Worm (Caenorhabditis elegans) whole organism, L4 larva: ENCODE results near the gene W02H5.19.

Experiments used
- D1046.2 ChIP-seq: fragments of 200-800 bp; sonication (Bioruptor generic); IDR thresholded peaks from 2 replicates; pipeline ENCODE4 v1.3.6; 2022; ENCODE audit warnings: missing genetic modification characterization, missing compliant biosample characterization
- F44E2.7 ChIP-seq: fragments of 200-800 bp; sonication (Bioruptor generic); IDR thresholded peaks from 2 replicates; pipeline ENCODE4 v2.1.2; 2022; ENCODE audit warnings: missing genetic modification characterization, missing compliant biosample characterization
- Y75B8A.6 ChIP-seq: fragments of 200-800 bp; sonication (Bioruptor generic); IDR thresholded peaks from 2 replicates; pipeline ENCODE4 v1.3.6; 2022; ENCODE audit warnings: missing genetic modification reagents, missing genetic modification characterization, missing compliant biosample characterization
- ZK546.5 ChIP-seq, 2 experiments: sonication (generic microtip); optimal IDR thresholded peaks; 2 replicates each; lab custom pipeline; 2017; ENCODE audit warnings: missing biosample characterization in 2 of 2, missing genetic modification characterization in 2 of 2
- aha-1 ChIP-seq: fragments of 150-350 bp; peaks from one replicate; lab custom pipeline; 2014; ENCODE audit warnings: missing biosample characterization, missing genetic modification characterization
- arid-1 ChIP-seq: fragments of 200-800 bp; sonication (Bioruptor generic); conservative IDR thresholded peaks from 2 replicates; pipeline ENCODE4 v1.3.6; 2022; ENCODE audit warnings: missing genetic modification reagents, missing genetic modification characterization, missing compliant biosample characterization
- attf-4 ChIP-seq: sonication (generic microtip); optimal IDR thresholded peaks from 3 replicates; lab custom pipeline; 2017; ENCODE audit warnings: missing biosample characterization, missing genetic modification characterization
- ceh-32 ChIP-seq: sonication (generic microtip); optimal IDR thresholded peaks from 2 replicates; lab custom pipeline; 2016; ENCODE audit warnings: mild to moderate bottlenecking, missing genetic modification characterization, missing compliant biosample characterization; ENCODE audit not compliant: poor library complexity
- ceh-44 ChIP-seq: fragments of 200-800 bp; sonication (Bioruptor generic); IDR thresholded peaks from 2 replicates; pipeline ENCODE4 v1.3.6; 2022; ENCODE audit warnings: missing genetic modification reagents, missing genetic modification characterization, missing compliant biosample characterization
- ceh-82 ChIP-seq: sonication (generic microtip); optimal IDR thresholded peaks from 2 replicates; lab custom pipeline; 2017; ENCODE audit warnings: missing biosample characterization, missing genetic modification characterization
- ces-1 ChIP-seq: fragments of 150-350 bp; sonication (generic microtip); optimal IDR thresholded peaks from 4 replicates; lab custom pipeline; 2014; ENCODE audit warnings: missing biosample characterization, missing genetic modification reagents, missing genetic modification characterization
- daf-12 ChIP-seq: fragments of 150-350 bp; optimal IDR thresholded peaks from 2 replicates; lab custom pipeline; 2014; ENCODE audit warnings: missing biosample characterization, missing genetic modification reagents, missing genetic modification characterization
- daf-8 ChIP-seq: fragments of 200-800 bp; sonication (Bioruptor generic); IDR thresholded peaks from 2 replicates; pipeline ENCODE4 v1.3.6; 2022; ENCODE audit warnings: missing genetic modification characterization, missing compliant biosample characterization
- dmd-9 ChIP-seq: fragments of 200-800 bp; sonication (Bioruptor generic); IDR thresholded peaks from 2 replicates; pipeline ENCODE4 v1.3.6; 2022; ENCODE audit warnings: missing genetic modification reagents, missing genetic modification characterization, missing compliant biosample characterization
- dpl-1 ChIP-seq: fragments of 150-350 bp; optimal IDR thresholded peaks from 2 replicates; lab custom pipeline; 2014; ENCODE audit warnings: missing biosample characterization, missing genetic modification reagents, missing genetic modification characterization
- egl-43 ChIP-seq: fragments of 200-800 bp; sonication (Bioruptor generic); IDR thresholded peaks from 2 replicates; pipeline ENCODE4 v1.3.6; 2022; ENCODE audit warnings: missing genetic modification reagents, missing genetic modification characterization, missing compliant biosample characterization
- fkh-10 ChIP-seq: fragments of 150-350 bp; optimal IDR thresholded peaks from 2 replicates; lab custom pipeline; 2014; ENCODE audit warnings: missing biosample characterization, missing genetic modification reagents, missing genetic modification characterization
- fos-1 ChIP-seq: fragments of 150-350 bp; optimal IDR thresholded peaks from 2 replicates; lab custom pipeline; 2014; ENCODE audit warnings: missing biosample characterization, missing genetic modification characterization
- gei-8 ChIP-seq: fragments of 200-800 bp; sonication (Bioruptor generic); optimal IDR thresholded peaks from 2 replicates; lab custom pipeline; 2018; ENCODE audit warnings: mild to moderate bottlenecking, missing genetic modification characterization, missing compliant biosample characterization
- hlh-11 ChIP-seq: fragments of 200-800 bp; sonication (Bioruptor generic); optimal IDR thresholded peaks from 2 replicates; lab custom pipeline; 2018; ENCODE audit warnings: mild to moderate bottlenecking, missing genetic modification characterization, missing compliant biosample characterization
- hmg-1.1 ChIP-seq: fragments of 200-800 bp; sonication (Bioruptor generic); IDR thresholded peaks from 2 replicates; pipeline ENCODE4 v1.3.6; 2022; ENCODE audit warnings: missing genetic modification reagents, missing genetic modification characterization, missing compliant biosample characterization
- jun-1 ChIP-seq: fragments of 150-350 bp; optimal IDR thresholded peaks from 2 replicates; lab custom pipeline; 2014; ENCODE audit warnings: missing biosample characterization, missing genetic modification reagents, missing genetic modification characterization
- lim-7 ChIP-seq: fragments of 200-800 bp; sonication (Bioruptor generic); IDR thresholded peaks from 2 replicates; pipeline ENCODE4 v1.3.6; 2022; ENCODE audit warnings: missing genetic modification characterization, missing compliant biosample characterization
- lin-1 ChIP-seq: fragments of 200-800 bp; sonication (Bioruptor generic); IDR thresholded peaks from 2 replicates; pipeline ENCODE4 v1.3.6; 2022; ENCODE audit warnings: missing genetic modification reagents, missing genetic modification characterization, missing compliant biosample characterization
- lin-15B ChIP-seq: fragments of 150-350 bp; sonication (generic microtip); optimal IDR thresholded peaks from 3 replicates; lab custom pipeline; 2014; ENCODE audit warnings: missing biosample characterization, missing genetic modification characterization
- lin-38 ChIP-seq: fragments of 200-800 bp; sonication (Bioruptor generic); IDR thresholded peaks from 2 replicates; pipeline ENCODE4 v1.3.6; 2022; ENCODE audit warnings: missing genetic modification reagents, missing genetic modification characterization, missing compliant biosample characterization
- mdt-29 ChIP-seq: fragments of 200-800 bp; sonication (Bioruptor generic); IDR thresholded peaks from 2 replicates; pipeline ENCODE4 v1.3.6; 2022; ENCODE audit warnings: missing genetic modification reagents, missing genetic modification characterization, missing compliant biosample characterization
- mep-1 ChIP-seq: fragments of 150-350 bp; sonication (generic microtip); optimal IDR thresholded peaks from 3 replicates; lab custom pipeline; 2014; ENCODE audit warnings: missing biosample characterization, missing genetic modification characterization
- mes-2 ChIP-seq: sonication (generic microtip); optimal IDR thresholded peaks from 2 replicates; lab custom pipeline; 2016; ENCODE audit warnings: missing genotype, mild to moderate bottlenecking, missing genetic modification characterization, missing compliant biosample characterization; ENCODE audit not compliant: poor library complexity, severe bottlenecking
- mxl-2 ChIP-seq: fragments of 200-800 bp; sonication (Bioruptor generic); conservative IDR thresholded peaks from 2 replicates; pipeline ENCODE4 v1.3.6; 2022; ENCODE audit warnings: missing genetic modification reagents, missing genetic modification characterization, missing compliant biosample characterization
- mxl-3 ChIP-seq: fragments of 200-800 bp; sonication (Bioruptor generic); optimal IDR thresholded peaks from 2 replicates; lab custom pipeline; 2018; ENCODE audit warnings: mild to moderate bottlenecking, missing genetic modification characterization, missing compliant biosample characterization
- nhr-10 ChIP-seq: fragments of 150-350 bp; optimal IDR thresholded peaks from 2 replicates; lab custom pipeline; 2014; ENCODE audit warnings: missing biosample characterization, missing genetic modification characterization
- nhr-102 ChIP-seq: sonication (generic microtip); optimal IDR thresholded peaks from 2 replicates; lab custom pipeline; 2016; ENCODE audit warnings: mild to moderate bottlenecking, missing genetic modification characterization, moderate library complexity, missing compliant biosample characterization
- nhr-25 ChIP-seq: sonication (generic microtip); optimal IDR thresholded peaks from 2 replicates; lab custom pipeline; 2017; ENCODE audit warnings: missing genetic modification characterization, mild to moderate bottlenecking, missing compliant biosample characterization, antibody characterized with exemption, moderate library complexity, borderline replicate concordance; ENCODE audit not compliant: insufficient read depth
- nhr-28 ChIP-seq: fragments of 150-350 bp; optimal IDR thresholded peaks from 2 replicates; lab custom pipeline; 2014; ENCODE audit warnings: missing biosample characterization, missing genetic modification characterization
- nhr-41 ChIP-seq: fragments of 200-800 bp; sonication (Bioruptor generic); IDR thresholded peaks from 2 replicates; pipeline ENCODE4 v1.3.6; 2022; ENCODE audit warnings: missing genetic modification reagents, missing genetic modification characterization, missing compliant biosample characterization
- nhr-6 ChIP-seq: fragments of 150-350 bp; optimal IDR thresholded peaks from 2 replicates; lab custom pipeline; 2014; ENCODE audit warnings: missing biosample characterization, missing genetic modification characterization
- nhr-76 ChIP-seq: fragments of 150-350 bp; optimal IDR thresholded peaks from 2 replicates; lab custom pipeline; 2014; ENCODE audit warnings: missing biosample characterization, missing genetic modification characterization
- nhr-77 ChIP-seq: fragments of 150-350 bp; optimal IDR thresholded peaks from 2 replicates; lab custom pipeline; 2014; ENCODE audit warnings: missing biosample characterization, missing genetic modification characterization
- rbr-2 ChIP-seq: sonication (generic microtip); optimal IDR thresholded peaks from 2 replicates; lab custom pipeline; 2016; ENCODE audit warnings: missing genotype, missing genetic modification characterization, missing compliant biosample characterization
- tra-1 ChIP-seq: fragments of 200-800 bp; sonication (Bioruptor generic); IDR thresholded peaks from 2 replicates; pipeline ENCODE4 v1.3.6; 2022; ENCODE audit warnings: missing genetic modification reagents, missing genetic modification characterization, missing compliant biosample characterization
- unc-62 ChIP-seq, 3 experiments: fragments of 150-350 bp in 1 of 3; sonication (generic microtip); optimal IDR thresholded peaks in 2 of 3; peaks in 1 of 3; 1 replicate in 1 of 3; 2 replicates in 2 of 3; lab custom pipeline; 2014 to 2017; ENCODE audit warnings: missing biosample characterization in 3 of 3, missing genetic modification characterization in 3 of 3, missing genetic modification reagents in 3 of 3, missing genotype in 1 of 3
- zag-1 ChIP-seq: fragments of 150-350 bp; optimal IDR thresholded peaks from 2 replicates; lab custom pipeline; 2014; ENCODE audit warnings: missing biosample characterization, missing genetic modification characterization
- zfp-2 ChIP-seq: sonication (generic microtip); optimal IDR thresholded peaks from 2 replicates; lab custom pipeline; 2016; ENCODE audit warnings: mild to moderate bottlenecking, missing genetic modification characterization, missing compliant biosample characterization
- zip-11 ChIP-seq: fragments of 200-800 bp; sonication (Bioruptor generic); IDR thresholded peaks from 2 replicates; pipeline ENCODE4 v1.3.6; 2022; ENCODE audit warnings: missing genetic modification characterization, missing compliant biosample characterization
- ztf-11 ChIP-seq: fragments of 150-350 bp; optimal IDR thresholded peaks from 2 replicates; lab custom pipeline; 2014; ENCODE audit warnings: missing biosample characterization, missing genetic modification characterization

Gene W02H5.19

DNA sequence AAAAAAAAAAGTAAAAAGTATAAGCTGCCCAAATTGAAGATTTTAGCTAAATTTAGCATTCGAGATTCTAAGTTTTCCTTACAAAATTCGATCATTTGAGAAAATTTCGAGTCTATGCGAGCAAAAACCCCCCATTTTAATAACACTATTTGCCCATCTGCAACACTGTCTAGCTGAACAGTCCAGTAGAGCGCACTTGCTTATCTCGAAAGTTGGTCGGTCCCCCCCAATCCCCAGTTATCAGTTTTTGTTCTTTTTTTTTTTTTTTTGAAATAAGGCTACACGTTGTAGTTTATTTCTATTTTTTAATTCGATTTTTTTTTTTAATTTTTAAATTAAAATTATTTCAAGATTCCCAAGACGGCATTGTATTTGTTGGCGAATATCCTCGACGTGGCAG is 19.0 kb downstream of the W02H5.19 start (continued):
- TF ChIP-seq nhr-6 (tag; lab: Kevin White, UChicago) = no peak
- TF ChIP-seq F44E2.7 = no peak
- TF ChIP-seq zag-1 (tag; lab: Kevin White, UChicago) = no peak
- TF ChIP-seq tra-1 (GFP tag; lab: Robert Waterston, UW) = no peak
- no peak for TF ChIP-seq ztf-11 (tag; lab: Kevin White, UChicago)
- no peak for TF ChIP-seq ZK546.5 (tag; optimal IDR thresholded peaks at IDR 0.05; lab: Kevin White, UChicago)
- peak; percentile 27 for TF ChIP-seq mes-2 (tag; lab: Kevin White, UChicago)
- peak; percentile 18 for TF ChIP-seq nhr-28 (tag; lab: Kevin White, UChicago)
- no peak for TF ChIP-seq D1046.2 (GFP tag; lab: Robert Waterston, UW)
- no peak for TF ChIP-seq zip-11 (GFP tag; lab: Robert Waterston, UW)
- no peak for TF ChIP-seq ces-1 (GFP tag; lab: Kevin White, UChicago)
- no peak for TF ChIP-seq mdt-29
- TF ChIP-seq daf-8 = no peak
- TF ChIP-seq mep-1 (tag; lab: Kevin White, UChicago) = peak; percentile 36
- TF ChIP-seq nhr-10 (tag; lab: Kevin White, UChicago) = no peak
- TF ChIP-seq arid-1 (GFP tag; lab: Robert Waterston, UW) = no peak
- TF ChIP-seq jun-1 = no peak
- TF ChIP-seq mxl-2 (GFP tag; lab: Robert Waterston, UW) = no peak
- TF ChIP-seq aha-1 = no peak
- TF ChIP-seq nhr-25 (tag; lab: Kevin White, UChicago) = no peak
- no peak for TF ChIP-seq nhr-76 (tag; lab: Kevin White, UChicago)
- TF ChIP-seq attf-4 (tag; lab: Kevin White, UChicago) = no peak
- TF ChIP-seq lim-7 (GFP tag; lab: Robert Waterston, UW) = no peak
- no peak for TF ChIP-seq ceh-44
- TF ChIP-seq gei-8 (GFP tag; lab: Kevin White, UChicago) = no peak
- peak; percentile 10 for TF ChIP-seq dpl-1 (GFP tag; lab: Kevin White, UChicago)
- TF ChIP-seq dmd-9 (GFP tag; lab: Robert Waterston, UW) = no peak
- peak; percentile 90 for TF ChIP-seq lin-38
- TF ChIP-seq nhr-41 (GFP tag; lab: Robert Waterston, UW) = no peak
- TF ChIP-seq lin-1 = no peak
- peak in 1 of 2 experiments; percentile 21 for TF ChIP-seq unc-62 (GFP tag; optimal IDR thresholded peaks at IDR 0.05 in 1 of 2; lab: Kevin White, UChicago)
- TF ChIP-seq unc-62 (tag; optimal IDR thresholded peaks at IDR 0.05; lab: Kevin White, UChicago) = no peak
- no peak for TF ChIP-seq nhr-102 (tag; lab: Kevin White, UChicago)
- TF ChIP-seq nhr-77 (tag; lab: Kevin White, UChicago) = no peak
- no peak for TF ChIP-seq Y75B8A.6 (GFP tag; lab: Robert Waterston, UW)
- TF ChIP-seq fkh-10 (GFP tag; lab: Kevin White, UChicago) = no peak
- TF ChIP-seq egl-43 (GFP tag; lab: Robert Waterston, UW) = no peak
- no peak for TF ChIP-seq mxl-3 (GFP tag; lab: Kevin White, UChicago)
- TF ChIP-seq hlh-11 (tag; lab: Kevin White, UChicago) = peak; percentile 13
- no peak for TF ChIP-seq daf-12
- no peak for TF ChIP-seq rbr-2 (tag; lab: Kevin White, UChicago)

DNA sequence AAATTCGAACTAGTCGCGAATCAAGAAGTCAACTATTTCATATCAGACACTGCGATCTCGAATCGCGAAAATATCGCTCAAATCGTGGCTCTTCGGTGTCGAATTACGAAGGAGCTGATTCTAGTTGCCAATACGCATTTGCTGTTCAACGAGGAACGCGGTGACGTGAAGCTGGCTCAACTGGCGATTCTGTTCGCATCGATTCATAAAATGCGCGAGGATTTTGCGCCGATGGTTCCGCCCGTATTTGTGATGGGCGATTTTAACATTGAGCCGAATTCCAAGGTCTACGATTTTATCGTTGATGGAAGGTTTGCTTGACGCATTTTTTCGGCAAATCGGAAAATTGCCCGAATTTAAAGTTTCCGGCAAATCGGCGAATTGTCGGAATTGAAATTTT is 21.8 kb downstream of the W02H5.19 start:
- TF ChIP-seq ceh-82 (tag; lab: Kevin White, UChicago) (no peak), hmg-1.1 (GFP tag; lab: Robert Waterston, UW) (no peak), ceh-32 (tag; lab: Kevin White, UChicago) (no peak), fos-1 (no peak), zfp-2 (tag; lab: Kevin White, UChicago) (no peak), lin-15B (tag; lab: Kevin White, UChicago) (no peak), unc-62 (GFP tag; optimal IDR thresholded peaks at IDR 0.05 in 1 of 2; lab: Kevin White, UChicago) (peak in 1 of 2 experiments; percentile 93), unc-62 (tag; optimal IDR thresholded peaks at IDR 0.05; lab: Kevin White, UChicago) (no peak)
- TF ChIP-seq, all 104 proteins: peak for 1
